Worm (Caenorhabditis elegans) whole organism, young adult: Measurements from ENCODE around the gene B0252.11.

Experiments used
- C17E4.6 ChIP-seq: fragments of 200-800 bp; sonication (Bioruptor generic); IDR thresholded peaks from 2 replicates; pipeline ENCODE4 v1.3.6; 2022; ENCODE audit warnings: missing genetic modification reagents, missing genetic modification characterization, missing compliant biosample characterization
- F22D6.2 ChIP-seq: sonication (generic microtip); optimal IDR thresholded peaks from 2 replicates; lab custom pipeline; 2016; ENCODE audit warnings: mild to moderate bottlenecking, missing genetic modification characterization, missing compliant biosample characterization
- F37B4.10 ChIP-seq: fragments of 200-800 bp; sonication (Bioruptor generic); IDR thresholded peaks from 2 replicates; pipeline ENCODE4 v1.3.6; 2022; ENCODE audit warnings: missing genetic modification characterization, missing compliant biosample characterization
- F55B11.4 ChIP-seq: sonication (generic microtip); optimal IDR thresholded peaks from 2 replicates; lab custom pipeline; 2016; ENCODE audit warnings: missing compliant biosample characterization, missing genetic modification characterization, borderline replicate concordance; ENCODE audit not compliant: insufficient read depth
- T07F8.4 ChIP-seq: sonication (generic microtip); optimal IDR thresholded peaks from 2 replicates; lab custom pipeline; 2016; ENCODE audit warnings: mild to moderate bottlenecking, missing genetic modification characterization, moderate library complexity, missing compliant biosample characterization
- Y53F4B.3 ChIP-seq: fragments of 200-800 bp; sonication (Bioruptor generic); IDR thresholded peaks from 2 replicates; pipeline ENCODE4 v1.3.6; 2022; ENCODE audit warnings: missing genetic modification reagents, missing genetic modification characterization, missing compliant biosample characterization
- Y79H2A.3 ChIP-seq: fragments of 200-800 bp; sonication (Bioruptor generic); conservative IDR thresholded peaks from 2 replicates; pipeline ENCODE4 v1.3.6; 2022; ENCODE audit warnings: missing genetic modification reagents, missing genetic modification characterization, missing compliant biosample characterization
- ama-1 ChIP-seq, 3 experiments: fragments of 150-350 bp in 1 of 3; sonication (generic microtip) in 2 of 3; optimal IDR thresholded peaks; 2 replicates each; lab custom pipeline; 2014 to 2018; ENCODE audit warnings: missing biosample characterization in 2 of 3, missing genetic modification characterization in 2 of 3, missing genetic modification reagents in 2 of 3
- atf-7 ChIP-seq: sonication (generic microtip); optimal IDR thresholded peaks from 2 replicates; lab custom pipeline; 2017; ENCODE audit warnings: mild to moderate bottlenecking, missing genetic modification characterization, missing compliant biosample characterization
- attf-3 ChIP-seq: fragments of 200-800 bp; sonication (Bioruptor generic); conservative IDR thresholded peaks from 2 replicates; pipeline ENCODE4 v1.3.6; 2022; ENCODE audit warnings: missing genetic modification reagents, missing genetic modification characterization, missing compliant biosample characterization
- attf-5 ChIP-seq: fragments of 200-800 bp; sonication (Bioruptor generic); optimal IDR thresholded peaks from 2 replicates; lab custom pipeline; 2018; ENCODE audit warnings: mild to moderate bottlenecking, missing genetic modification characterization, missing compliant biosample characterization
- attf-6 ChIP-seq: fragments of 200-800 bp; sonication (Bioruptor generic); IDR thresholded peaks from 2 replicates; pipeline ENCODE4 v1.3.6; 2022; ENCODE audit warnings: missing genetic modification reagents, missing genetic modification characterization, missing compliant biosample characterization
- bed-2 ChIP-seq: fragments of 200-800 bp; sonication (Bioruptor generic); IDR thresholded peaks from 2 replicates; pipeline ENCODE4 v1.3.6; 2022; ENCODE audit warnings: missing genetic modification reagents, missing genetic modification characterization, missing compliant biosample characterization
- cebp-2 ChIP-seq: fragments of 200-800 bp; sonication (Bioruptor generic); IDR thresholded peaks from 2 replicates; pipeline ENCODE4 v1.3.6; 2022; ENCODE audit warnings: missing genetic modification characterization, missing compliant biosample characterization
- ceh-100 ChIP-seq: fragments of 200-800 bp; sonication (Bioruptor generic); IDR thresholded peaks from 2 replicates; pipeline ENCODE4 v1.3.6; 2022; ENCODE audit warnings: missing genetic modification reagents, missing genetic modification characterization, missing compliant biosample characterization
- ceh-27 ChIP-seq: fragments of 200-800 bp; sonication (Bioruptor generic); optimal IDR thresholded peaks from 2 replicates; lab custom pipeline; 2018; ENCODE audit warnings: mild to moderate bottlenecking, missing genetic modification characterization, moderate library complexity, missing compliant biosample characterization
- ceh-79 ChIP-seq: sonication (generic microtip); optimal IDR thresholded peaks from 2 replicates; lab custom pipeline; 2017; ENCODE audit warnings: mild to moderate bottlenecking, missing genetic modification characterization, missing compliant biosample characterization
- ceh-91 ChIP-seq: fragments of 200-800 bp; sonication (Bioruptor generic); IDR thresholded peaks from 2 replicates; pipeline ENCODE4 v1.3.6; 2022; ENCODE audit warnings: missing genetic modification reagents, missing genetic modification characterization, missing compliant biosample characterization
- chd-7 ChIP-seq: sonication (generic microtip); optimal IDR thresholded peaks from 2 replicates; lab custom pipeline; 2016; ENCODE audit warnings: mild to moderate bottlenecking, missing genetic modification characterization, moderate library complexity, missing compliant biosample characterization
- efl-1 ChIP-seq: fragments of 150-350 bp; optimal IDR thresholded peaks from 2 replicates; lab custom pipeline; 2014; ENCODE audit warnings: missing biosample characterization, missing genetic modification reagents, missing genetic modification characterization
- egl-18 ChIP-seq: fragments of 200-800 bp; sonication (Bioruptor generic); IDR thresholded peaks from 2 replicates; pipeline ENCODE4 v1.3.6; 2022; ENCODE audit warnings: missing genetic modification reagents, missing genetic modification characterization, missing compliant biosample characterization
- egl-44 ChIP-seq: fragments of 200-800 bp; sonication (Bioruptor generic); IDR thresholded peaks from 2 replicates; pipeline ENCODE4 v1.3.6; 2022; ENCODE audit warnings: missing genetic modification reagents, missing genetic modification characterization, missing compliant biosample characterization
- ekl-4 ChIP-seq: fragments of 200-800 bp; sonication (Bioruptor generic); IDR thresholded peaks from 2 replicates; pipeline ENCODE4 v1.3.6; 2022; ENCODE audit warnings: missing genetic modification reagents, missing genetic modification characterization, missing compliant biosample characterization
- ets-4 ChIP-seq: fragments of 200-800 bp; sonication (Bioruptor generic); optimal IDR thresholded peaks from 2 replicates; lab custom pipeline; 2018; ENCODE audit warnings: mild to moderate bottlenecking, missing genetic modification characterization, missing compliant biosample characterization
- hmg-20 ChIP-seq: fragments of 200-800 bp; sonication (Bioruptor generic); IDR thresholded peaks from 2 replicates; pipeline ENCODE4 v1.3.6; 2022; ENCODE audit warnings: missing genetic modification reagents, missing genetic modification characterization, missing compliant biosample characterization
- hsf-1 ChIP-seq: fragments of 200-800 bp; sonication (Bioruptor generic); IDR thresholded peaks from 2 replicates; pipeline ENCODE4 v1.3.6; 2022; ENCODE audit warnings: missing genetic modification reagents, missing genetic modification characterization, missing compliant biosample characterization
- lag-1 ChIP-seq: fragments of 200-800 bp; sonication (Bioruptor generic); IDR thresholded peaks from 2 replicates; pipeline ENCODE4 v1.3.6; 2022; ENCODE audit warnings: missing genetic modification reagents, missing genetic modification characterization, missing compliant biosample characterization
- let-526 ChIP-seq: fragments of 200-800 bp; sonication (Bioruptor generic); IDR thresholded peaks from 2 replicates; pipeline ENCODE4 v1.3.6; 2022; ENCODE audit warnings: missing genetic modification reagents, missing genetic modification characterization, missing compliant biosample characterization
- let-607 ChIP-seq, 2 experiments: fragments of 200-800 bp in 1 of 2; sonication (Bioruptor generic) in 1 of 2; sonication (generic microtip) in 1 of 2; optimal IDR thresholded peaks; 2 replicates each; lab custom pipeline; 2016 to 2018; ENCODE audit warnings: mild to moderate bottlenecking in 2 of 2, missing compliant biosample characterization in 2 of 2, missing genetic modification characterization in 2 of 2, moderate library complexity in 2 of 2, missing genotype in 1 of 2
- lin-26 ChIP-seq: fragments of 200-800 bp; sonication (Bioruptor generic); IDR thresholded peaks from 2 replicates; pipeline ENCODE4 v1.3.6; 2022; ENCODE audit warnings: missing genetic modification reagents, missing genetic modification characterization, missing compliant biosample characterization
- lin-40 ChIP-seq: sonication (generic microtip); optimal IDR thresholded peaks from 2 replicates; lab custom pipeline; 2016; ENCODE audit warnings: missing genetic modification characterization, mild to moderate bottlenecking, missing compliant biosample characterization, missing genotype, missing genetic modification reagents
- madf-10 ChIP-seq: sonication (generic microtip); optimal IDR thresholded peaks from 2 replicates; lab custom pipeline; 2016; ENCODE audit warnings: mild to moderate bottlenecking, missing genetic modification characterization, missing compliant biosample characterization
- madf-6 ChIP-seq: fragments of 200-800 bp; sonication (Bioruptor generic); IDR thresholded peaks from 2 replicates; pipeline ENCODE4 v1.3.6; 2022; ENCODE audit warnings: missing genetic modification reagents, missing genetic modification characterization, missing compliant biosample characterization
- nfyb-1 ChIP-seq: fragments of 200-800 bp; sonication (Bioruptor generic); IDR thresholded peaks from 2 replicates; pipeline ENCODE4 v1.3.6; 2022; ENCODE audit warnings: missing genetic modification reagents, missing genetic modification characterization, missing compliant biosample characterization
- pbrm-1 ChIP-seq: fragments of 200-800 bp; sonication (Bioruptor generic); IDR thresholded peaks from 2 replicates; pipeline ENCODE4 v1.3.6; 2022; ENCODE audit warnings: missing genetic modification reagents, missing genetic modification characterization, missing compliant biosample characterization
- rcor-1 ChIP-seq: fragments of 200-800 bp; sonication (Bioruptor generic); IDR thresholded peaks from 2 replicates; pipeline ENCODE4 v1.3.6; 2022; ENCODE audit warnings: missing genetic modification reagents, missing genetic modification characterization, missing compliant biosample characterization
- rec-8 ChIP-seq, 2 experiments: sonication (generic microtip); optimal IDR thresholded peaks; 2 replicates each; lab custom pipeline; 2016; ENCODE audit warnings: mild to moderate bottlenecking in 2 of 2, missing genetic modification characterization in 2 of 2, missing genetic modification reagents in 2 of 2, missing genotype in 2 of 2, missing biosample characterization in 1 of 2, missing compliant biosample characterization in 1 of 2, moderate library complexity in 1 of 2
- snpc-3.4 ChIP-seq: sonication (generic microtip); optimal IDR thresholded peaks from 2 replicates; lab custom pipeline; 2017; ENCODE audit warnings: missing genetic modification characterization, mild to moderate bottlenecking, missing compliant biosample characterization, antibody characterized with exemption, moderate library complexity, missing genotype, missing genetic modification reagents
- snpc-4 ChIP-seq, 5 experiments: fragments of 150-350 bp in 1 of 5; sonication (generic microtip) in 4 of 5; optimal IDR thresholded peaks; 2 replicates each; lab custom pipeline; 2014 to 2018; ENCODE audit warnings: missing genetic modification characterization in 5 of 5, missing biosample characterization in 3 of 5, antibody characterized with exemption in 2 of 5, mild to moderate bottlenecking in 2 of 5, missing compliant biosample characterization in 2 of 5, missing genotype in 2 of 5, moderate library complexity in 2 of 5, missing genetic modification reagents in 1 of 5
- tbx-9 ChIP-seq: sonication (generic microtip); optimal IDR thresholded peaks from 2 replicates; lab custom pipeline; 2016; ENCODE audit warnings: borderline replicate concordance, missing genetic modification characterization, inconsistent platforms, missing compliant biosample characterization
- unc-130 ChIP-seq: sonication (generic microtip); optimal IDR thresholded peaks from 2 replicates; lab custom pipeline; 2016; ENCODE audit warnings: missing genetic modification reagents, missing genetic modification characterization, missing compliant biosample characterization
- xnd-1 ChIP-seq: sonication (generic microtip); optimal IDR thresholded peaks from 2 replicates; lab custom pipeline; 2016; ENCODE audit warnings: missing genotype, missing genetic modification reagents, missing genetic modification characterization, missing compliant biosample characterization
- ztf-28 ChIP-seq: fragments of 200-800 bp; sonication (Bioruptor generic); IDR thresholded peaks from 2 replicates; pipeline ENCODE4 v1.3.6; 2022; ENCODE audit warnings: missing genetic modification reagents, missing genetic modification characterization, missing compliant biosample characterization
- ztf-3 ChIP-seq: fragments of 200-800 bp; sonication (Bioruptor generic); optimal IDR thresholded peaks from 2 replicates; lab custom pipeline; 2018; ENCODE audit warnings: mild to moderate bottlenecking, missing genetic modification characterization, missing compliant biosample characterization
- ztf-6 ChIP-seq: fragments of 200-800 bp; sonication (Bioruptor generic); IDR thresholded peaks from 2 replicates; pipeline ENCODE4 v1.3.6; 2022; ENCODE audit warnings: missing genetic modification reagents, missing genetic modification characterization, missing compliant biosample characterization

B0252.11 gene

DNA sequence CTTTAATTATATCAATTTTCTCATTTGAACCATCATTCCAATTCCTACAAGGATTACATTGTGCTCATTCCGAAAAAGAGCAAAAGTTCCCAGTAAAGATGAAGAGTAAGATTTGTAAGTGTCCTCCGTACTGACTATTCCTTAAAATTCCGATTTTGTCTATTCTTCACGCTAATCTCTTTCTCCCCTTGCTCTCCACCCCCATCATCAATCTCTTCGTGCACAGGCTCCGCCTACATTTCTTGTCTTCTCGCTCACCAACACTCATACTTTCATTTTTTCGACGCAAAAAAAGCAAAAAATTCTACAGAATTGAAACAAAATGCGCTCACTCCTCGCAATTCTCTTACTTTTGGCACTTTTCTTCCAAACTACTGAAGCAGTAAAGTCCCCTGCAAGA, 1.7 kb downstream of the B0252.11 start, which contains the start of gene B0252.8:
B0252.8 (plus strand) TSS at position 292 of the 400 bp plus-strand sequence.
- TF ChIP-seq C17E4.6 (GFP tag; lab: Robert Waterston, UW) (no peak), F37B4.10 (no peak), Y53F4B.3 (GFP tag; lab: Robert Waterston, UW) (no peak), egl-44 (GFP tag; lab: Robert Waterston, UW) (no peak), ceh-79 (tag; lab: Kevin White, UChicago) (no peak), lin-26 (GFP tag; lab: Robert Waterston, UW) (no peak), F55B11.4 (no peak), ztf-28 (no peak), snpc-4 (GFP tag; optimal IDR thresholded peaks at IDR 0.05; lab: Kevin White, UChicago) (no peak), snpc-4 (tag; optimal IDR thresholded peaks at IDR 0.05; lab: Kevin White, UChicago) (no peak), Y79H2A.3 (GFP tag; lab: Robert Waterston, UW) (no peak), madf-10 (tag; lab: Kevin White, UChicago) (no peak)
- TF ChIP-seq, all 124 proteins: peak for 0

DNA sequence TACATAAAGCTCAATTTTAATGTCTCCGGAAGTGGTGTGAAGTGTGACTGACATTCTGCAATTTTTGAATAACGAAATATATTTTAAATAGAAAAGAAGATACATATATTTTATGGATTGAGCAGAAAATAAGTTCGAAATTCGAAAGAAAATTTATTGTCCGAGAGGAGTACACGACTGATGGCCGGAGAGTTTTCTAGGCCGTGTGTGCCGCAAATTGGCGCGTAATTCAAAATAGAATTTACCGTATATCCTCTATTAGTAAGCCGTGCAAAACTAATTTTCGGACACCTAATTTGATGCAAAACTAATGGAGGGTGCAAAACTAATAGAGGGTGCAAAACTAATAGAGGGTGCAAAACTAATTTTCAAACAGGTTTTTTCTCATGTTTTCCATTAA, 4.3 kb downstream of the B0252.11 start, which contains the start of gene cyn-10:
cyn-10 (minus strand) TSS at position 57 of the 400 bp plus-strand sequence.
- TF ChIP-seq madf-10 (tag; lab: Kevin White, UChicago) (peak; percentile 11), atf-7 (tag; lab: Kevin White, UChicago) (peak; percentile 21), ets-4 (GFP tag; lab: Kevin White, UChicago) (no peak), chd-7 (tag; lab: Kevin White, UChicago) (no peak), egl-18 (GFP tag; lab: Robert Waterston, UW) (0 out of 2 replicates have a peak, but pooled peaks have one; percentile 54), ztf-6 (GFP tag; lab: Robert Waterston, UW) (no peak), ztf-3 (GFP tag; lab: Kevin White, UChicago) (no peak), F22D6.2 (tag; lab: Kevin White, UChicago) (peak; percentile 71), T07F8.4 (tag; lab: Kevin White, UChicago) (no peak), lin-26 (GFP tag; lab: Robert Waterston, UW) (no peak), attf-6 (GFP tag; lab: Robert Waterston, UW) (no peak), rec-8 (tag; optimal IDR thresholded peaks at IDR 0.05; lab: Kevin White, UChicago) (peak; percentile 28 to 61), lin-40 (tag; lab: Kevin White, UChicago) (peak; percentile 53), attf-5 (GFP tag; lab: Kevin White, UChicago) (no peak), madf-6 (GFP tag; lab: Robert Waterston, UW) (no peak), ceh-91 (peak; percentile 51), hsf-1 (GFP tag; lab: Robert Waterston, UW) (peak; percentile 54), let-526 (GFP tag; lab: Robert Waterston, UW) (peak; percentile 86; the same call in 1 of the 2 replicates), unc-130 (GFP tag; lab: Kevin White, UChicago) (peak; percentile 84), ama-1 (optimal IDR thresholded peaks at IDR 0.05; lab: Kevin White, UChicago) (no peak), ama-1 (GFP tag; optimal IDR thresholded peaks at IDR 0.05; lab: Kevin White, UChicago) (no peak), F37B4.10 (no peak), snpc-3.4 (tag; lab: Kevin White, UChicago) (no peak), ceh-27 (peak; percentile 85), pbrm-1 (GFP tag; lab: Robert Waterston, UW) (peak; percentile 72; the same call in 1 of the 2 replicates), let-607 (tag; optimal IDR thresholded peaks at IDR 0.05; lab: Kevin White, UChicago) (peak in 1 of 2 experiments; percentile 57), bed-2 (peak; percentile 82; the same call in 1 of the 2 replicates), cebp-2 (0 out of 2 replicates have a peak, but pooled peaks have one; percentile 21), nfyb-1 (GFP tag; lab: Robert Waterston, UW) (peak; percentile 65; the same call in 1 of the 2 replicates), efl-1 (GFP tag; lab: Kevin White, UChicago) (peak; percentile 65), ceh-100 (GFP tag; lab: Robert Waterston, UW) (peak; percentile 74), ekl-4 (GFP tag; lab: Robert Waterston, UW) (peak; percentile 78), tbx-9 (tag; lab: Kevin White, UChicago) (no peak), lag-1 (GFP tag; lab: Robert Waterston, UW) (0 out of 2 replicates have a peak, but pooled peaks have one; percentile 51), attf-3 (GFP tag; lab: Robert Waterston, UW) (peak; percentile 51; the same call in 1 of the 2 replicates), hmg-20 (GFP tag; lab: Robert Waterston, UW) (peak; percentile 79; the same call in 1 of the 2 replicates), rcor-1 (GFP tag; lab: Robert Waterston, UW) (peak; percentile 72), xnd-1 (tag; lab: Kevin White, UChicago) (peak; percentile 39)
